Worm (Caenorhabditis elegans) whole organism, L3 larva: Measurements from ENCODE around the gene C35B1.4.
A peak's percentile ranks its signal among the peaks of the same experiment; 100 is the strongest.

Source experiments
- R02D3.7 ChIP-seq: fragments of 150-350 bp; optimal IDR thresholded peaks from 2 replicates; lab custom pipeline; 2014; ENCODE audit warnings: missing biosample characterization, missing genetic modification characterization
- ZK546.5 ChIP-seq: sonication (generic microtip); optimal IDR thresholded peaks from 2 replicates; lab custom pipeline; 2017; ENCODE audit warnings: missing biosample characterization, missing genetic modification characterization
- aly-2 ChIP-seq: fragments of 150-350 bp; optimal IDR thresholded peaks from 2 replicates; lab custom pipeline; 2014; ENCODE audit warnings: missing biosample characterization, missing genetic modification characterization
- ama-1 ChIP-seq: fragments of 150-350 bp; optimal IDR thresholded peaks from 2 replicates; lab custom pipeline; 2018
- ceh-16 ChIP-seq: sonication (generic microtip); optimal IDR thresholded peaks from 2 replicates; lab custom pipeline; 2017; ENCODE audit warnings: missing biosample characterization, missing genetic modification characterization
- ceh-28 ChIP-seq: fragments of 150-350 bp; optimal IDR thresholded peaks from 2 replicates; lab custom pipeline; 2014; ENCODE audit warnings: missing biosample characterization, missing genetic modification reagents, missing genetic modification characterization
- ceh-82 ChIP-seq: fragments of 150-350 bp; optimal IDR thresholded peaks from 2 replicates; lab custom pipeline; 2014; ENCODE audit warnings: missing biosample characterization, missing genetic modification characterization
- ceh-9 ChIP-seq: sonication (generic microtip); optimal IDR thresholded peaks from 2 replicates; lab custom pipeline; 2018; ENCODE audit warnings: missing biosample characterization, missing genetic modification characterization
- daf-12 ChIP-seq: fragments of 150-350 bp; optimal IDR thresholded peaks from 2 replicates; lab custom pipeline; 2014; ENCODE audit warnings: missing biosample characterization, missing genetic modification reagents, missing genetic modification characterization
- egl-27 ChIP-seq: sonication (generic microtip); optimal IDR thresholded peaks from 4 replicates; lab custom pipeline; 2017; ENCODE audit warnings: missing biosample characterization, missing genetic modification reagents, missing genetic modification characterization
- egl-5 ChIP-seq: fragments of 150-350 bp; optimal IDR thresholded peaks from 2 replicates; lab custom pipeline; 2017; ENCODE audit warnings: missing biosample characterization, missing genetic modification reagents, missing genetic modification characterization, inconsistent platforms
- elt-1 ChIP-seq: fragments of 150-350 bp; optimal IDR thresholded peaks from 2 replicates; lab custom pipeline; 2014; ENCODE audit warnings: missing biosample characterization, missing genetic modification characterization
- elt-2 ChIP-seq: sonication (generic microtip); optimal IDR thresholded peaks from 2 replicates; lab custom pipeline; 2016; ENCODE audit warnings: missing genetic modification reagents, mild to moderate bottlenecking, missing genetic modification characterization, missing compliant biosample characterization
- eor-1 ChIP-seq, 2 experiments: fragments of 150-350 bp; optimal IDR thresholded peaks; 2 replicates each; lab custom pipeline; 2014 to 2018; ENCODE audit warnings: missing biosample characterization in 2 of 2, missing genetic modification characterization in 2 of 2
- fkh-2 ChIP-seq: fragments of 150-350 bp; optimal IDR thresholded peaks from 2 replicates; lab custom pipeline; 2014; ENCODE audit warnings: missing biosample characterization, missing genetic modification reagents, missing genetic modification characterization
- fos-1 ChIP-seq: fragments of 150-350 bp; optimal IDR thresholded peaks from 2 replicates; lab custom pipeline; 2014; ENCODE audit warnings: missing biosample characterization, missing genetic modification characterization
- hmg-11 ChIP-seq: sonication (generic microtip); optimal IDR thresholded peaks from 2 replicates; lab custom pipeline; 2016; ENCODE audit warnings: missing genetic modification characterization, missing compliant biosample characterization
- lin-15B ChIP-seq: fragments of 150-350 bp; optimal IDR thresholded peaks from 2 replicates; lab custom pipeline; 2014; ENCODE audit warnings: missing biosample characterization, missing genetic modification characterization
- mml-1 ChIP-seq: fragments of 150-350 bp; sonication (generic microtip); optimal IDR thresholded peaks from 3 replicates; lab custom pipeline; 2014; ENCODE audit warnings: missing biosample characterization, missing genetic modification characterization
- nfya-1 ChIP-seq: sonication (generic microtip); optimal IDR thresholded peaks from 2 replicates; lab custom pipeline; 2017; ENCODE audit warnings: missing genetic modification characterization, mild to moderate bottlenecking, missing compliant biosample characterization, antibody characterized with exemption, moderate library complexity; ENCODE audit not compliant: insufficient read depth
- nhr-23 ChIP-seq: fragments of 150-350 bp; optimal IDR thresholded peaks from 2 replicates; lab custom pipeline; 2014; ENCODE audit warnings: missing biosample characterization, missing genetic modification reagents, missing genetic modification characterization
- nhr-237 ChIP-seq: fragments of 150-350 bp; optimal IDR thresholded peaks from 2 replicates; lab custom pipeline; 2014; ENCODE audit warnings: missing biosample characterization, missing genetic modification characterization
- nhr-25 ChIP-seq: sonication (generic microtip); optimal IDR thresholded peaks from 2 replicates; lab custom pipeline; 2017; ENCODE audit warnings: missing biosample characterization, missing genetic modification characterization
- nhr-67 ChIP-seq: fragments of 150-350 bp; optimal IDR thresholded peaks from 2 replicates; lab custom pipeline; 2014; ENCODE audit warnings: missing biosample characterization, missing genetic modification characterization
- pha-4 ChIP-seq: fragments of 150-350 bp; optimal IDR thresholded peaks from 2 replicates; lab custom pipeline; 2014; ENCODE audit warnings: missing biosample characterization, missing genetic modification reagents, missing genetic modification characterization
- pqm-1 ChIP-seq: fragments of 150-350 bp; optimal IDR thresholded peaks from 2 replicates; lab custom pipeline; 2017; ENCODE audit warnings: missing biosample characterization, missing genetic modification characterization, inconsistent platforms
- skn-1 ChIP-seq: fragments of 150-350 bp; optimal IDR thresholded peaks from 2 replicates; lab custom pipeline; 2014; ENCODE audit warnings: missing biosample characterization, missing genetic modification characterization
- snpc-4 ChIP-seq: fragments of 150-350 bp; optimal IDR thresholded peaks from 2 replicates; lab custom pipeline; 2014; ENCODE audit warnings: missing biosample characterization, missing genetic modification characterization
- unc-62 ChIP-seq: fragments of 150-350 bp; sonication (generic microtip); optimal IDR thresholded peaks from 4 replicates; lab custom pipeline; 2014; ENCODE audit warnings: missing biosample characterization, missing genetic modification reagents, missing genetic modification characterization
- zag-1 ChIP-seq: fragments of 150-350 bp; optimal IDR thresholded peaks from 2 replicates; lab custom pipeline; 2014; ENCODE audit warnings: missing biosample characterization, missing genetic modification characterization
- ztf-11 ChIP-seq: fragments of 150-350 bp; optimal IDR thresholded peaks from 2 replicates; lab custom pipeline; 2014; ENCODE audit warnings: missing biosample characterization, missing genetic modification characterization
- ztf-4 ChIP-seq: fragments of 150-350 bp; optimal IDR thresholded peaks from 2 replicates; lab custom pipeline; 2014; ENCODE audit warnings: missing biosample characterization, missing genetic modification characterization

The C35B1.4 gene

ce11 chrIV:4082599-4082998, 3.0 kb downstream of the C35B1.4 start:
- TF ChIP-seq nhr-25 (tag; lab: Kevin White, UChicago) (no peak), pqm-1 (tag; lab: Kevin White, UChicago) (no peak), ztf-4 (tag; lab: Kevin White, UChicago) (no peak), elt-2 (tag; lab: Kevin White, UChicago) (no peak), unc-62 (GFP tag; lab: Kevin White, UChicago) (no peak), ama-1 (lab: Kevin White, UChicago) (no peak), ceh-28 (no peak), zag-1 (tag; lab: Kevin White, UChicago) (no peak), R02D3.7 (tag; lab: Kevin White, UChicago) (no peak), eor-1 (tag; optimal IDR thresholded peaks at IDR 0.05; lab: Kevin White, UChicago) (no peak), ceh-9 (tag; lab: Kevin White, UChicago) (no peak), ZK546.5 (tag; lab: Kevin White, UChicago) (no peak), nhr-23 (tag; lab: Kevin White, UChicago) (no peak), ceh-16 (no peak), egl-5 (tag; lab: Kevin White, UChicago) (no peak), nfya-1 (tag; lab: Kevin White, UChicago) (no peak), mml-1 (tag; lab: Kevin White, UChicago) (no peak), nhr-237 (tag; lab: Kevin White, UChicago) (no peak), skn-1 (no peak), ceh-82 (tag; lab: Kevin White, UChicago) (no peak)

ce11 chrIV:4083094-4083493, 3.5 kb downstream of the C35B1.4 start:
- TF ChIP-seq egl-27 (tag; lab: Kevin White, UChicago): no peak
- peak; percentile 52 for TF ChIP-seq ama-1 (lab: Kevin White, UChicago)
- no peak for TF ChIP-seq ztf-11 (tag; lab: Kevin White, UChicago)

- TF ChIP-seq daf-12: no peak
- TF ChIP-seq ztf-11 (tag; lab: Kevin White, UChicago): no peak
- TF ChIP-seq elt-1 (tag; lab: Kevin White, UChicago): no peak
- no peak for TF ChIP-seq skn-1
- TF ChIP-seq R02D3.7 (tag; lab: Kevin White, UChicago): no peak
- TF ChIP-seq mml-1 (tag; lab: Kevin White, UChicago): no peak
- TF ChIP-seq nhr-237 (tag; lab: Kevin White, UChicago): no peak
- no peak for TF ChIP-seq egl-27 (tag; lab: Kevin White, UChicago)
- no peak for TF ChIP-seq fkh-2 (tag; lab: Kevin White, UChicago)
- no peak for TF ChIP-seq fos-1 (tag; lab: Kevin White, UChicago)
- TF ChIP-seq aly-2 (tag; lab: Kevin White, UChicago): no peak
- TF ChIP-seq snpc-4 (tag; lab: Kevin White, UChicago): no peak
- TF ChIP-seq, all 47 proteins: peak for 0
Observed at ce11 chrIV:4084109-4084508, 4.5 kb downstream of the C35B1.4 start, which contains the start of gene C35B1.5. TSS of gene C35B1.5 (minus strand) at chrIV:4084209.

ce11 chrIV:4085022-4085421, 5.4 kb downstream of the C35B1.4 start:
- TF ChIP-seq egl-27 (tag; lab: Kevin White, UChicago) (no peak), ama-1 (lab: Kevin White, UChicago) (no peak), elt-2 (tag; lab: Kevin White, UChicago) (peak; percentile 65), nhr-67 (tag; lab: Kevin White, UChicago) (no peak), skn-1 (peak; percentile 98), pqm-1 (tag; lab: Kevin White, UChicago) (peak; percentile 47), pha-4 (tag; lab: Kevin White, UChicago) (peak; percentile 30)

- TF ChIP-seq zag-1 (tag; lab: Kevin White, UChicago): no peak
- no peak for TF ChIP-seq ceh-82 (tag; lab: Kevin White, UChicago)
- no peak for TF ChIP-seq nhr-25 (tag; lab: Kevin White, UChicago)
- TF ChIP-seq hmg-11 (tag; lab: Kevin White, UChicago): peak; percentile 4
- TF ChIP-seq lin-15B (tag; lab: Kevin White, UChicago): peak; percentile 2
- TF ChIP-seq nfya-1 (tag; lab: Kevin White, UChicago): peak; percentile 14
- no peak for TF ChIP-seq unc-62 (GFP tag; lab: Kevin White, UChicago)
Observed at ce11 chrIV:4085787-4086262, 6.2 kb downstream of the C35B1.4 start, which contains the start of gene C35B1.2. TSS of gene C35B1.2 (plus strand) at chrIV:4086212.
